Worm (Caenorhabditis elegans) whole organism, L4 larva: ENCODE measurements around the gene C33D9.10.

Experiments used
- D1046.2 ChIP-seq: fragments of 200-800 bp; sonication (Bioruptor generic); IDR thresholded peaks from 2 replicates; pipeline ENCODE4 v1.3.6; 2022; ENCODE audit warnings: missing genetic modification characterization, missing compliant biosample characterization
- F49E8.2 ChIP-seq: sonication (generic microtip); optimal IDR thresholded peaks from 2 replicates; lab custom pipeline; 2016; ENCODE audit warnings: missing compliant biosample characterization, mild to moderate bottlenecking, missing genetic modification characterization, borderline replicate concordance
- R02D3.7 ChIP-seq: fragments of 150-350 bp; sonication (generic microtip); optimal IDR thresholded peaks from 3 replicates; lab custom pipeline; 2014; ENCODE audit warnings: missing biosample characterization, missing genetic modification characterization
- T26A8.4 ChIP-seq: fragments of 200-800 bp; sonication (Bioruptor generic); IDR thresholded peaks from 2 replicates; pipeline ENCODE4 v1.3.6; 2022; ENCODE audit warnings: missing genetic modification characterization, missing compliant biosample characterization
- Y105C5A.15 ChIP-seq: fragments of 200-800 bp; sonication (Bioruptor generic); IDR thresholded peaks from 2 replicates; pipeline ENCODE4 v1.3.6; 2022; ENCODE audit warnings: missing genetic modification characterization, missing compliant biosample characterization
- ZK546.5 ChIP-seq, 2 experiments: sonication (generic microtip); optimal IDR thresholded peaks; 2 replicates each; lab custom pipeline; 2017; ENCODE audit warnings: missing biosample characterization in 2 of 2, missing genetic modification characterization in 2 of 2
- aha-1 ChIP-seq: fragments of 150-350 bp; peaks from one replicate; lab custom pipeline; 2014; ENCODE audit warnings: missing biosample characterization, missing genetic modification characterization
- ama-1 ChIP-seq: fragments of 150-350 bp; optimal IDR thresholded peaks from 2 replicates; lab custom pipeline; 2014; ENCODE audit warnings: inconsistent platforms, mixed read lengths
- attf-4 ChIP-seq: sonication (generic microtip); optimal IDR thresholded peaks from 3 replicates; lab custom pipeline; 2017; ENCODE audit warnings: missing biosample characterization, missing genetic modification characterization
- ceh-62 ChIP-seq: sonication (generic microtip); optimal IDR thresholded peaks from 2 replicates; lab custom pipeline; 2017; ENCODE audit warnings: missing biosample characterization, missing genetic modification characterization
- daf-12 ChIP-seq: fragments of 150-350 bp; optimal IDR thresholded peaks from 2 replicates; lab custom pipeline; 2014; ENCODE audit warnings: missing biosample characterization, missing genetic modification reagents, missing genetic modification characterization
- daf-8 ChIP-seq: fragments of 200-800 bp; sonication (Bioruptor generic); IDR thresholded peaks from 2 replicates; pipeline ENCODE4 v1.3.6; 2022; ENCODE audit warnings: missing genetic modification characterization, missing compliant biosample characterization
- dmd-9 ChIP-seq: fragments of 200-800 bp; sonication (Bioruptor generic); IDR thresholded peaks from 2 replicates; pipeline ENCODE4 v1.3.6; 2022; ENCODE audit warnings: missing genetic modification reagents, missing genetic modification characterization, missing compliant biosample characterization
- dpl-1 ChIP-seq: fragments of 150-350 bp; optimal IDR thresholded peaks from 2 replicates; lab custom pipeline; 2014; ENCODE audit warnings: missing biosample characterization, missing genetic modification reagents, missing genetic modification characterization
- dve-1 ChIP-seq: sonication (generic microtip); optimal IDR thresholded peaks from 2 replicates; lab custom pipeline; 2017; ENCODE audit warnings: antibody characterized with exemption, mild to moderate bottlenecking, missing genetic modification characterization, missing compliant biosample characterization; ENCODE audit not compliant: insufficient read depth
- egl-43 ChIP-seq: fragments of 200-800 bp; sonication (Bioruptor generic); IDR thresholded peaks from 2 replicates; pipeline ENCODE4 v1.3.6; 2022; ENCODE audit warnings: missing genetic modification reagents, missing genetic modification characterization, missing compliant biosample characterization
- fkh-10 ChIP-seq: fragments of 150-350 bp; optimal IDR thresholded peaks from 2 replicates; lab custom pipeline; 2014; ENCODE audit warnings: missing biosample characterization, missing genetic modification reagents, missing genetic modification characterization
- fos-1 ChIP-seq: fragments of 150-350 bp; optimal IDR thresholded peaks from 2 replicates; lab custom pipeline; 2014; ENCODE audit warnings: missing biosample characterization, missing genetic modification characterization
- gei-8 ChIP-seq: fragments of 200-800 bp; sonication (Bioruptor generic); optimal IDR thresholded peaks from 2 replicates; lab custom pipeline; 2018; ENCODE audit warnings: mild to moderate bottlenecking, missing genetic modification characterization, missing compliant biosample characterization
- lim-7 ChIP-seq: fragments of 200-800 bp; sonication (Bioruptor generic); IDR thresholded peaks from 2 replicates; pipeline ENCODE4 v1.3.6; 2022; ENCODE audit warnings: missing genetic modification characterization, missing compliant biosample characterization
- lin-15B ChIP-seq: fragments of 150-350 bp; sonication (generic microtip); optimal IDR thresholded peaks from 3 replicates; lab custom pipeline; 2014; ENCODE audit warnings: missing biosample characterization, missing genetic modification characterization
- madf-5 ChIP-seq, 2 experiments: fragments of 200-800 bp; sonication (Bioruptor generic); IDR thresholded peaks; 2 replicates each; pipeline ENCODE4 v1.3.6; 2022; ENCODE audit warnings: missing compliant biosample characterization in 2 of 2, missing genetic modification characterization in 2 of 2
- mdl-1 ChIP-seq, 2 experiments: fragments of 150-350 bp in 1 of 2; sonication (generic microtip) in 1 of 2; optimal IDR thresholded peaks; 2 replicates each; lab custom pipeline; 2014 to 2017; ENCODE audit warnings: missing biosample characterization in 2 of 2, missing genetic modification characterization in 2 of 2
- mdt-29 ChIP-seq: fragments of 200-800 bp; sonication (Bioruptor generic); IDR thresholded peaks from 2 replicates; pipeline ENCODE4 v1.3.6; 2022; ENCODE audit warnings: missing genetic modification reagents, missing genetic modification characterization, missing compliant biosample characterization
- mep-1 ChIP-seq: fragments of 150-350 bp; sonication (generic microtip); optimal IDR thresholded peaks from 3 replicates; lab custom pipeline; 2014; ENCODE audit warnings: missing biosample characterization, missing genetic modification characterization
- nhr-10 ChIP-seq: fragments of 150-350 bp; optimal IDR thresholded peaks from 2 replicates; lab custom pipeline; 2014; ENCODE audit warnings: missing biosample characterization, missing genetic modification characterization
- nhr-102 ChIP-seq: sonication (generic microtip); optimal IDR thresholded peaks from 2 replicates; lab custom pipeline; 2016; ENCODE audit warnings: mild to moderate bottlenecking, missing genetic modification characterization, moderate library complexity, missing compliant biosample characterization
- nhr-111 ChIP-seq: fragments of 200-800 bp; sonication (Bioruptor generic); optimal IDR thresholded peaks from 2 replicates; lab custom pipeline; 2018; ENCODE audit warnings: mild to moderate bottlenecking, missing genetic modification characterization, missing compliant biosample characterization
- nhr-237 ChIP-seq: sonication (generic microtip); optimal IDR thresholded peaks from 2 replicates; lab custom pipeline; 2017; ENCODE audit warnings: missing biosample characterization, missing genetic modification characterization
- nhr-28 ChIP-seq: fragments of 150-350 bp; optimal IDR thresholded peaks from 2 replicates; lab custom pipeline; 2014; ENCODE audit warnings: missing biosample characterization, missing genetic modification characterization
- nhr-42 ChIP-seq: fragments of 200-800 bp; sonication (Bioruptor generic); IDR thresholded peaks from 2 replicates; pipeline ENCODE4 v1.3.6; 2022; ENCODE audit warnings: missing genetic modification characterization, missing compliant biosample characterization
- nhr-48 ChIP-seq: sonication (generic microtip); optimal IDR thresholded peaks from 2 replicates; lab custom pipeline; 2016; ENCODE audit warnings: mild to moderate bottlenecking, missing genetic modification characterization, missing compliant biosample characterization
- nhr-76 ChIP-seq: fragments of 150-350 bp; optimal IDR thresholded peaks from 2 replicates; lab custom pipeline; 2014; ENCODE audit warnings: missing biosample characterization, missing genetic modification characterization
- nhr-77 ChIP-seq: fragments of 150-350 bp; optimal IDR thresholded peaks from 2 replicates; lab custom pipeline; 2014; ENCODE audit warnings: missing biosample characterization, missing genetic modification characterization
- pqm-1 ChIP-seq: sonication (generic microtip); optimal IDR thresholded peaks from 2 replicates; lab custom pipeline; 2017; ENCODE audit warnings: missing biosample characterization, missing genetic modification characterization
- rbr-2 ChIP-seq: sonication (generic microtip); optimal IDR thresholded peaks from 2 replicates; lab custom pipeline; 2016; ENCODE audit warnings: missing genotype, missing genetic modification characterization, missing compliant biosample characterization
- skn-1 ChIP-seq: fragments of 150-350 bp; optimal IDR thresholded peaks from 2 replicates; lab custom pipeline; 2014; ENCODE audit warnings: missing biosample characterization, missing genetic modification characterization
- spr-1 ChIP-seq: sonication (generic microtip); optimal IDR thresholded peaks from 2 replicates; lab custom pipeline; 2016; ENCODE audit warnings: mild to moderate bottlenecking, missing genetic modification characterization, missing compliant biosample characterization
- zag-1 ChIP-seq: fragments of 150-350 bp; optimal IDR thresholded peaks from 2 replicates; lab custom pipeline; 2014; ENCODE audit warnings: missing biosample characterization, missing genetic modification characterization
- zfp-3 ChIP-seq: fragments of 200-800 bp; sonication (Bioruptor generic); conservative IDR thresholded peaks from 2 replicates; pipeline ENCODE4 v1.3.6; 2022; ENCODE audit warnings: missing genetic modification reagents, missing genetic modification characterization, missing compliant biosample characterization
- zip-11 ChIP-seq: fragments of 200-800 bp; sonication (Bioruptor generic); IDR thresholded peaks from 2 replicates; pipeline ENCODE4 v1.3.6; 2022; ENCODE audit warnings: missing genetic modification characterization, missing compliant biosample characterization
- ztf-11 ChIP-seq: fragments of 150-350 bp; optimal IDR thresholded peaks from 2 replicates; lab custom pipeline; 2014; ENCODE audit warnings: missing biosample characterization, missing genetic modification characterization

Gene C33D9.10

DNA sequence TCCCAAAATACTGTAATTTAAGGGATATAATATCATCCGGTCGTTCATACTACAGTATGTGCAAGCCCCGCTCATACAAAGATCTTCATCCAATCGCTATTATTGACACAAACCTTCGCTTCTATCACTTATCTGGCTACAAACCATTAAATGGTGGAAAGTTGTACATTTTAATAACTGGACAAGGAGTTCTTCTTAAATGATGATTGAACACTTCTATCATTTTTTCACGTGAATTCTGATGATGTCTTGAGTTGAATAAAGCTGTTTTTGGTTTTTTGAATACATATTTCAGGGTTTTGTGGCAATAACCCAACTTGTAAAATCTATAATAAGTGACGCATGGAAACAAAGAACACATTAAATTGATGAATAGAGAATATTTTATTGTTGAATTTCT lies 34.6 kb upstream of the C33D9.10 start:
- no peak for TF ChIP-seq mdt-29 (GFP tag; lab: Robert Waterston, UW)
- TF ChIP-seq daf-8 (GFP tag; lab: Robert Waterston, UW), result no peak
- TF ChIP-seq ceh-62 (tag; lab: Kevin White, UChicago), result no peak
- no peak for TF ChIP-seq spr-1 (tag; lab: Kevin White, UChicago)
- TF ChIP-seq zag-1 (tag; lab: Kevin White, UChicago), result no peak
- TF ChIP-seq dmd-9 (GFP tag; lab: Robert Waterston, UW), result no peak
- TF ChIP-seq daf-12 (tag; lab: Kevin White, UChicago), result no peak
- TF ChIP-seq nhr-111, result no peak
- TF ChIP-seq skn-1, result no peak
- no peak for TF ChIP-seq fos-1 (tag; lab: Kevin White, UChicago)
- TF ChIP-seq lin-15B (tag; lab: Kevin White, UChicago), result no peak
- TF ChIP-seq F49E8.2 (tag; lab: Kevin White, UChicago), result no peak
- no peak for TF ChIP-seq fkh-10
- no peak for TF ChIP-seq nhr-48
- no peak for TF ChIP-seq rbr-2 (tag; lab: Kevin White, UChicago)
- no peak for TF ChIP-seq egl-43
- TF ChIP-seq lim-7 (GFP tag; lab: Robert Waterston, UW), result no peak
- TF ChIP-seq T26A8.4, result peak; percentile 88
- TF ChIP-seq ztf-11 (tag; lab: Kevin White, UChicago), result no peak
- TF ChIP-seq mep-1 (tag; lab: Kevin White, UChicago), result peak; percentile 7
- TF ChIP-seq attf-4 (tag; lab: Kevin White, UChicago), result no peak
- peak; percentile 43 for TF ChIP-seq ama-1 (lab: Kevin White, UChicago)
- no peak for TF ChIP-seq zip-11 (GFP tag; lab: Robert Waterston, UW)
- TF ChIP-seq nhr-102 (tag; lab: Kevin White, UChicago), result no peak
- no peak for TF ChIP-seq aha-1 (tag; lab: Kevin White, UChicago)
- TF ChIP-seq Y105C5A.15 (GFP tag; lab: Robert Waterston, UW), result 0 out of 2 replicates have a peak, but pooled peaks have one; percentile 31
- TF ChIP-seq nhr-10, result peak; percentile 53
- TF ChIP-seq dpl-1 (GFP tag; lab: Kevin White, UChicago), result no peak
- TF ChIP-seq R02D3.7 (tag; lab: Kevin White, UChicago), result no peak
- TF ChIP-seq D1046.2, result no peak
- no peak for TF ChIP-seq mdl-1 (tag; optimal IDR thresholded peaks at IDR 0.05; lab: Kevin White, UChicago)
- peak; percentile 40 for TF ChIP-seq nhr-237
- no peak for TF ChIP-seq madf-5 (GFP tag; IDR thresholded peaks at IDR 0.05; lab: Robert Waterston, UW)
- peak; percentile 12 for TF ChIP-seq nhr-28 (tag; lab: Kevin White, UChicago)

DNA sequence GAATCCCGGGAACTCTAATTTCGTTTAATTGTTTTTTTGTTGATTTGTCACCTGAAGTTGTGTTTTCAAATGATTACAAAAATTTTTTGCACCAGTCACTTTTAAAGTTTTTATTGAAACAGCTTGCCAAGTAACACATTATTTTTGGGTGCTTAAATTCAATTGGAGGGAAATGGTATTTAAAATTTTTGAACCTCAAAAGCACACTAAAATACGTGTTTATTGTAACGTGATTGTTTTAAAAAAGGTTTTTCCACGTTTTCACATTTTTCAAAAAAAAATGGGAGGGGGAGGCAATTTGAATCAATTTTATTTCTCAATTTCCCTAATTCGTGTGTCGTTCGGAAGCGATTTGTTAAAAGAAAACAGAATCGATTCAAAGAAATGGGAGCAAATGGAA lies 33.2 kb upstream of the C33D9.10 start, which contains the start of gene T28C6.5:
Gene T28C6.5 (plus strand): TSS at position 301 of the 400 bp plus-strand sequence.
- TF ChIP-seq gei-8 (GFP tag; lab: Kevin White, UChicago) (no peak), zfp-3 (GFP tag; lab: Robert Waterston, UW) (no peak)

DNA sequence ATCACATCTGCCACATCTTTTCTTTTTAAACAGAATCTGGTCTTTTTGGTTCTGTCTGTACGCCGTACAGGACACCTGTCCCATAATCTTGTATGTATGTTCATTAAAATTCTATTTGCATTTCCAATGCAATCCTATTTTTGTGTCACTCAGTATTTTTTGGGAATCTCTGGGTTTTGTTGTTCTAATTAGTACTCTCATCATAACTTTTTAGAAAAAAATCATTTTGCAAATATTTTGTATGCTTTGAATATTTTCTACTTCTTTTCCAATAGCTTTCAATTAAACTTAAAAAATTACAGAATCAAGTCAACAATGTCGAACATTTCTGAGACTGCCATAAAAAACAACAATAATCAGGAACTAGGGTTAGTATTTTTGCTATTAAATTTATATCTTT lies 32.1 kb upstream of the C33D9.10 start, which contains the start of gene T28C6.3:
Gene T28C6.3 (plus strand): TSS at position 301 of the 400 bp plus-strand sequence.
- TF ChIP-seq egl-43 (no peak), D1046.2 (no peak), nhr-76 (tag; lab: Kevin White, UChicago) (no peak), pqm-1 (tag; lab: Kevin White, UChicago) (no peak), nhr-42 (GFP tag; lab: Robert Waterston, UW) (no peak)

DNA sequence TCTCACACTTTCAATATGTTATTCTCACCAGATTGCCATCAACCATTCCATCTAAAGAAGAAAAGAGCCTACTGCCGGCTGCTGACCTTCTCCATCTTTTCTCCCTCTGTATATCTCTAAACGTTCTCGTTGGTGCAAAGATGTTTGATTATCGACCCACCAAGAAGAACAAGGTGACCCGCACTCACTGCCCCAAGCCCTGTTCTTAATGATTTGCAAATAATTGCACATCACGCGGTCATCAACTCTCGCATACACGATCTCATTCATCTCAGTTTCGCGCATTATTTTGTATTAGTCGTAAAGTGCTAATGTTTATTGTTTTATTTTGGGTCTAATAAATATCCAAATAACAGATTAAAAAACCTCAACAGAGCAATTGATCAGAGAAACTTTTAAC lies 31.5 kb upstream of the C33D9.10 start:
- TF ChIP-seq ZK546.5 (tag; optimal IDR thresholded peaks at IDR 0.05; lab: Kevin White, UChicago), result no peak
- no peak for TF ChIP-seq nhr-102 (tag; lab: Kevin White, UChicago)
- TF ChIP-seq nhr-77 (tag; lab: Kevin White, UChicago), result no peak
- no peak for TF ChIP-seq F49E8.2 (tag; lab: Kevin White, UChicago)
- TF ChIP-seq zfp-3 (GFP tag; lab: Robert Waterston, UW), result no peak
- no peak for TF ChIP-seq dve-1 (tag; lab: Kevin White, UChicago)
- no peak for TF ChIP-seq nhr-237
- TF ChIP-seq, all 104 proteins: peak for 0
